Fruit fly (Drosophila melanogaster) whole organism, prepupa: ENCODE results near the gene drongo.

ENCODE experiments used
- CG16779 ChIP-seq: fragments of 200-800 bp; sonication (Bioruptor generic); optimal IDR thresholded peaks from 3 replicates; lab custom pipeline; 2017; ENCODE audit warnings: missing biosample characterization, mild to moderate bottlenecking, missing genetic modification characterization
- CG4318 ChIP-seq: fragments of 200-800 bp; sonication (Bioruptor generic); optimal IDR thresholded peaks from 3 replicates; lab custom pipeline; 2017; ENCODE audit warnings: missing biosample characterization, mild to moderate bottlenecking, missing genetic modification characterization
- Eip78C ChIP-seq: fragments of 200-800 bp; sonication (Bioruptor generic); peaks from one replicate; lab custom pipeline; 2016; ENCODE audit warnings: missing biosample characterization, missing genetic modification characterization
- Smox ChIP-seq: fragments of 200-800 bp; sonication (Bioruptor generic); optimal IDR thresholded peaks from 3 replicates; lab custom pipeline; 2016; ENCODE audit warnings: missing biosample characterization, missing genetic modification characterization
- Sox14 ChIP-seq: fragments of 200-800 bp; sonication (Bioruptor generic); optimal IDR thresholded peaks from 3 replicates; lab custom pipeline; 2016; ENCODE audit warnings: missing biosample characterization, missing genetic modification characterization
- acj6 ChIP-seq: fragments of 200-800 bp; sonication (Bioruptor generic); optimal IDR thresholded peaks from 3 replicates; lab custom pipeline; 2016; ENCODE audit warnings: missing biosample characterization, missing genetic modification characterization
- lz ChIP-seq: fragments of 200-800 bp; sonication (Bioruptor generic); optimal IDR thresholded peaks from 3 replicates; lab custom pipeline; 2016; ENCODE audit warnings: missing biosample characterization, missing genetic modification characterization
- vri ChIP-seq: fragments of 200-800 bp; sonication (Bioruptor generic); optimal IDR thresholded peaks from 3 replicates; lab custom pipeline; 2016; ENCODE audit warnings: missing biosample characterization, mild to moderate bottlenecking, missing genetic modification characterization

DNA sequence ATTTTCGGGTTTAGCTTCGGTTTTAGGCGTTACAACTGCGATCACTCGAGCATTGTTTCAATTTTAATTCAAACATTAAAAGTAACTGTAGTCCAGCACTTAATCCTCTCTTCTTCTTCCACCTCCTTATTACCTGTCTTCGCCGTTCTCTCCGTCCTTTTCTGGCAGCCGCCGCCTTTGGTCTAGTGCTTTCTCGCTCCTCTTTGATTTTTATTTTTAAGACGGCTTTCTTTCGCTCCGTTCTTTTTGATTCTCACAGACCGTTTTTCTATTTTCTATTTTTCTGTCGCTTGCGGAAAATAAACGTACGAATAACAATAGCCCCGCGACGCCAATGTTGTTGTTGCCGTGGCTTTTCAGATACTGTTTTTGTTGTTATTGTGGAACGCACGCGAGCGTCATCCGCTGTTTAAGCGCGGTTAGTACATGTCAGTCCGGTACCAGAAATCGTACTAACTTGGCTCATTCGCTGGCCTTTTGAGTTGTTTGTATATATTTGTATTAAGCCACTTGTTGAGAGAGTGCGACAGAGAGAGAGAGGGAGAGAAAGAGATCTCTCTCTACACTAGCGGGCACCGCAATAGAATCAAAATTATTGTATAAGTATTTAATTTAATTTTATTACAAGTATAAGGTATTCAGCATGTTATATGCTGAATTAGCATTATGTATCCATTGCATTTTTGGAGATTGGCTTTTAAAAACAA lies 17.2 kb upstream of the drongo start, which contains the start of gene aru:
- TF ChIP-seq CG16779 (tag; lab: Kevin White, UChicago) = peak; percentile 13
- peak; percentile 10 for TF ChIP-seq lz
- no peak for TF ChIP-seq Sox14 (GFP tag; lab: Kevin White, UChicago)
- TF ChIP-seq Smox (GFP tag; lab: Kevin White, UChicago) = peak; percentile 21
- peak; percentile 33 for TF ChIP-seq acj6 (GFP tag; lab: Kevin White, UChicago)
- peak; percentile 82 for TF ChIP-seq Eip78C
- TF ChIP-seq vri (GFP tag; lab: Kevin White, UChicago) = peak; percentile 28
- no peak for TF ChIP-seq CG4318 (GFP tag; lab: Kevin White, UChicago)
